Worm (Caenorhabditis elegans) whole organism, young adult: ENCODE data around the gene D1014.2.

Experiments used
- B0035.1 ChIP-seq: sonication (generic microtip); optimal IDR thresholded peaks from 2 replicates; lab custom pipeline; 2016; ENCODE audit warnings: missing genetic modification characterization, mild to moderate bottlenecking, missing compliant biosample characterization, missing genotype, missing genetic modification reagents
- F10E7.11 ChIP-seq: sonication (generic microtip); optimal IDR thresholded peaks from 2 replicates; lab custom pipeline; 2017; ENCODE audit warnings: mild to moderate bottlenecking, missing genetic modification characterization, moderate library complexity, missing compliant biosample characterization
- F33H1.4 ChIP-seq: fragments of 200-800 bp; sonication (Bioruptor generic); IDR thresholded peaks from 2 replicates; pipeline ENCODE4 v1.3.6; 2022; ENCODE audit warnings: missing genetic modification reagents, missing genetic modification characterization, missing compliant biosample characterization
- F55B11.4 ChIP-seq: sonication (generic microtip); optimal IDR thresholded peaks from 2 replicates; lab custom pipeline; 2016; ENCODE audit warnings: missing compliant biosample characterization, missing genetic modification characterization, borderline replicate concordance; ENCODE audit not compliant: insufficient read depth
- K12H6.12 ChIP-seq: fragments of 200-800 bp; sonication (Bioruptor generic); optimal IDR thresholded peaks from 2 replicates; lab custom pipeline; 2018; ENCODE audit warnings: mild to moderate bottlenecking, missing genetic modification characterization, missing compliant biosample characterization
- aptf-2 ChIP-seq: fragments of 200-800 bp; sonication (Bioruptor generic); conservative IDR thresholded peaks from 2 replicates; pipeline ENCODE4 v1.3.6; 2022; ENCODE audit warnings: missing genetic modification reagents, missing genetic modification characterization, missing compliant biosample characterization
- aptf-3 ChIP-seq: fragments of 200-800 bp; sonication (Bioruptor generic); IDR thresholded peaks from 2 replicates; pipeline ENCODE4 v1.3.6; 2022; ENCODE audit warnings: missing genetic modification characterization, missing compliant biosample characterization
- attf-3 ChIP-seq: fragments of 200-800 bp; sonication (Bioruptor generic); conservative IDR thresholded peaks from 2 replicates; pipeline ENCODE4 v1.3.6; 2022; ENCODE audit warnings: missing genetic modification reagents, missing genetic modification characterization, missing compliant biosample characterization
- attf-5 ChIP-seq: fragments of 200-800 bp; sonication (Bioruptor generic); optimal IDR thresholded peaks from 2 replicates; lab custom pipeline; 2018; ENCODE audit warnings: mild to moderate bottlenecking, missing genetic modification characterization, missing compliant biosample characterization
- attf-6 ChIP-seq: fragments of 200-800 bp; sonication (Bioruptor generic); IDR thresholded peaks from 2 replicates; pipeline ENCODE4 v1.3.6; 2022; ENCODE audit warnings: missing genetic modification reagents, missing genetic modification characterization, missing compliant biosample characterization
- cebp-1 ChIP-seq, 2 experiments: fragments of 200-800 bp in 1 of 2; sonication (Bioruptor generic) in 1 of 2; sonication (generic microtip) in 1 of 2; IDR thresholded peaks in 1 of 2; optimal IDR thresholded peaks in 1 of 2; 2 replicates each; pipeline versions ENCODE4 v1.3.6 to Lab custom; 2017 to 2022; ENCODE audit warnings: missing compliant biosample characterization in 2 of 2, missing genetic modification characterization in 2 of 2, mild to moderate bottlenecking in 1 of 2, missing genetic modification reagents in 1 of 2, moderate library complexity in 1 of 2
- ceh-91 ChIP-seq: fragments of 200-800 bp; sonication (Bioruptor generic); IDR thresholded peaks from 2 replicates; pipeline ENCODE4 v1.3.6; 2022; ENCODE audit warnings: missing genetic modification reagents, missing genetic modification characterization, missing compliant biosample characterization
- efl-1 ChIP-seq: fragments of 150-350 bp; optimal IDR thresholded peaks from 2 replicates; lab custom pipeline; 2014; ENCODE audit warnings: missing biosample characterization, missing genetic modification reagents, missing genetic modification characterization
- ekl-4 ChIP-seq: fragments of 200-800 bp; sonication (Bioruptor generic); IDR thresholded peaks from 2 replicates; pipeline ENCODE4 v1.3.6; 2022; ENCODE audit warnings: missing genetic modification reagents, missing genetic modification characterization, missing compliant biosample characterization
- him-1 ChIP-seq: sonication (generic microtip); optimal IDR thresholded peaks from 2 replicates; lab custom pipeline; 2016; ENCODE audit warnings: missing genotype, missing genetic modification reagents, missing genetic modification characterization, missing compliant biosample characterization
- hsf-1 ChIP-seq: fragments of 200-800 bp; sonication (Bioruptor generic); IDR thresholded peaks from 2 replicates; pipeline ENCODE4 v1.3.6; 2022; ENCODE audit warnings: missing genetic modification reagents, missing genetic modification characterization, missing compliant biosample characterization
- let-526 ChIP-seq: fragments of 200-800 bp; sonication (Bioruptor generic); IDR thresholded peaks from 2 replicates; pipeline ENCODE4 v1.3.6; 2022; ENCODE audit warnings: missing genetic modification reagents, missing genetic modification characterization, missing compliant biosample characterization
- lin-26 ChIP-seq: fragments of 200-800 bp; sonication (Bioruptor generic); IDR thresholded peaks from 2 replicates; pipeline ENCODE4 v1.3.6; 2022; ENCODE audit warnings: missing genetic modification reagents, missing genetic modification characterization, missing compliant biosample characterization
- lin-40 ChIP-seq: sonication (generic microtip); optimal IDR thresholded peaks from 2 replicates; lab custom pipeline; 2016; ENCODE audit warnings: missing genetic modification characterization, mild to moderate bottlenecking, missing compliant biosample characterization, missing genotype, missing genetic modification reagents
- lsy-27 ChIP-seq: sonication (generic microtip); optimal IDR thresholded peaks from 2 replicates; lab custom pipeline; 2017; ENCODE audit warnings: missing genetic modification characterization, mild to moderate bottlenecking, missing compliant biosample characterization, antibody characterized with exemption, missing genotype, borderline replicate concordance; ENCODE audit not compliant: insufficient read depth
- madf-10 ChIP-seq: sonication (generic microtip); optimal IDR thresholded peaks from 2 replicates; lab custom pipeline; 2016; ENCODE audit warnings: mild to moderate bottlenecking, missing genetic modification characterization, missing compliant biosample characterization
- madf-6 ChIP-seq: fragments of 200-800 bp; sonication (Bioruptor generic); IDR thresholded peaks from 2 replicates; pipeline ENCODE4 v1.3.6; 2022; ENCODE audit warnings: missing genetic modification reagents, missing genetic modification characterization, missing compliant biosample characterization
- madf-8 ChIP-seq: fragments of 200-800 bp; sonication (Bioruptor generic); conservative IDR thresholded peaks from 2 replicates; pipeline ENCODE4 v1.3.6; 2022; ENCODE audit warnings: missing genetic modification reagents, missing genetic modification characterization, missing compliant biosample characterization
- mcd-1 ChIP-seq: fragments of 200-800 bp; sonication (Bioruptor generic); IDR thresholded peaks from 2 replicates; pipeline ENCODE4 v1.3.6; 2022; ENCODE audit warnings: missing genetic modification reagents, missing genetic modification characterization, missing compliant biosample characterization
- nfyb-1 ChIP-seq: fragments of 200-800 bp; sonication (Bioruptor generic); IDR thresholded peaks from 2 replicates; pipeline ENCODE4 v1.3.6; 2022; ENCODE audit warnings: missing genetic modification reagents, missing genetic modification characterization, missing compliant biosample characterization
- nhr-120 ChIP-seq: fragments of 200-800 bp; sonication (Bioruptor generic); IDR thresholded peaks from 2 replicates; pipeline ENCODE4 v1.3.6; 2022; ENCODE audit warnings: missing genetic modification characterization, missing compliant biosample characterization
- nhr-80 ChIP-seq: sonication (generic microtip); optimal IDR thresholded peaks from 2 replicates; lab custom pipeline; 2016; ENCODE audit warnings: missing genetic modification characterization, missing compliant biosample characterization
- rec-8 ChIP-seq, 2 experiments: sonication (generic microtip); optimal IDR thresholded peaks; 2 replicates each; lab custom pipeline; 2016; ENCODE audit warnings: mild to moderate bottlenecking in 2 of 2, missing genetic modification characterization in 2 of 2, missing genetic modification reagents in 2 of 2, missing genotype in 2 of 2, missing biosample characterization in 1 of 2, missing compliant biosample characterization in 1 of 2, moderate library complexity in 1 of 2
- rpc-1 ChIP-seq, 2 experiments: fragments of 150-350 bp in 1 of 2; sonication (generic microtip) in 1 of 2; optimal IDR thresholded peaks; 2 replicates each; lab custom pipeline; 2014 to 2018; ENCODE audit warnings: missing biosample characterization in 1 of 2, missing genetic modification characterization in 1 of 2, missing genetic modification reagents in 1 of 2, missing genotype in 1 of 2
- sea-2 ChIP-seq: fragments of 200-800 bp; sonication (Bioruptor generic); IDR thresholded peaks from 2 replicates; pipeline ENCODE4 v1.3.6; 2022; ENCODE audit warnings: missing genetic modification characterization, missing compliant biosample characterization
- snpc-3.4 ChIP-seq: sonication (generic microtip); optimal IDR thresholded peaks from 2 replicates; lab custom pipeline; 2017; ENCODE audit warnings: missing genetic modification characterization, mild to moderate bottlenecking, missing compliant biosample characterization, antibody characterized with exemption, moderate library complexity, missing genotype, missing genetic modification reagents
- zim-3 ChIP-seq: sonication (generic microtip); optimal IDR thresholded peaks from 2 replicates; lab custom pipeline; 2017; ENCODE audit warnings: mild to moderate bottlenecking, missing genetic modification characterization, moderate library complexity, missing compliant biosample characterization
- ztf-22 ChIP-seq: fragments of 200-800 bp; sonication (Bioruptor generic); optimal IDR thresholded peaks from 2 replicates; lab custom pipeline; 2018; ENCODE audit warnings: mild to moderate bottlenecking, missing genetic modification characterization, moderate library complexity, missing compliant biosample characterization
- ztf-25 ChIP-seq: fragments of 200-800 bp; sonication (Bioruptor generic); IDR thresholded peaks from 2 replicates; pipeline ENCODE4 v1.3.6; 2022; ENCODE audit warnings: missing genetic modification reagents, missing genetic modification characterization, missing compliant biosample characterization
- ztf-26 ChIP-seq: sonication (generic microtip); optimal IDR thresholded peaks from 2 replicates; lab custom pipeline; 2017; ENCODE audit warnings: missing genetic modification characterization, missing compliant biosample characterization
- ztf-28 ChIP-seq: fragments of 200-800 bp; sonication (Bioruptor generic); IDR thresholded peaks from 2 replicates; pipeline ENCODE4 v1.3.6; 2022; ENCODE audit warnings: missing genetic modification reagents, missing genetic modification characterization, missing compliant biosample characterization

The D1014.2 gene

ce11 chrV:8117964-8118363, 25.7 kb upstream of the D1014.2 start, which contains the start of gene D1014.7:
Gene D1014.7 (plus strand): TSS chrV:8118264.
- TF ChIP-seq lsy-27 = no peak
- TF ChIP-seq F33H1.4 = no peak
- no peak for TF ChIP-seq rec-8 (tag; optimal IDR thresholded peaks at IDR 0.05; lab: Kevin White, UChicago)
- TF ChIP-seq lin-26 = no peak
- TF ChIP-seq F10E7.11 (tag; lab: Kevin White, UChicago) = no peak
- TF ChIP-seq ceh-91 = no peak
- no peak for TF ChIP-seq madf-10
- TF ChIP-seq let-526 = no peak
- TF ChIP-seq ztf-22 (GFP tag; lab: Kevin White, UChicago) = no peak
- TF ChIP-seq nhr-120 (GFP tag; lab: Robert Waterston, UW) = no peak
- TF ChIP-seq zim-3 (tag; lab: Kevin White, UChicago) = no peak
- no peak for TF ChIP-seq lin-40 (tag; lab: Kevin White, UChicago)
- no peak for TF ChIP-seq attf-3 (GFP tag; lab: Robert Waterston, UW)
- TF ChIP-seq B0035.1 (tag; lab: Kevin White, UChicago) = no peak
- TF ChIP-seq ztf-25 = no peak
- TF ChIP-seq efl-1 (GFP tag; lab: Kevin White, UChicago) = no peak
- no peak for TF ChIP-seq ztf-28 (GFP tag; lab: Robert Waterston, UW)
- no peak for TF ChIP-seq F55B11.4 (tag; lab: Kevin White, UChicago)
- TF ChIP-seq madf-8 (GFP tag; lab: Robert Waterston, UW) = no peak
- TF ChIP-seq ekl-4 (GFP tag; lab: Robert Waterston, UW) = no peak

ce11 chrV:8120868-8121267, 22.8 kb upstream of the D1014.2 start, which contains the start of gene D1014.6:
Gene D1014.6 (plus strand): TSS chrV:8121168.
- no peak for TF ChIP-seq aptf-3
- TF ChIP-seq K12H6.12 (tag; lab: Kevin White, UChicago) = no peak
- TF ChIP-seq rec-8 (tag; optimal IDR thresholded peaks at IDR 0.05; lab: Kevin White, UChicago) = no peak
- no peak for TF ChIP-seq mcd-1
- no peak for TF ChIP-seq sea-2
- TF ChIP-seq attf-5 (GFP tag; lab: Kevin White, UChicago) = no peak
- no peak for TF ChIP-seq aptf-2 (GFP tag; lab: Robert Waterston, UW)
- TF ChIP-seq cebp-1 (GFP tag; IDR thresholded peaks at IDR 0.05; lab: Robert Waterston, UW) = no peak
- TF ChIP-seq cebp-1 (tag; optimal IDR thresholded peaks at IDR 0.05; lab: Kevin White, UChicago) = no peak
- no peak for TF ChIP-seq attf-6
- TF ChIP-seq him-1 (tag; lab: Kevin White, UChicago) = no peak
- no peak for TF ChIP-seq nfyb-1 (GFP tag; lab: Robert Waterston, UW)
- no peak for TF ChIP-seq madf-6 (GFP tag; lab: Robert Waterston, UW)
- no peak for TF ChIP-seq snpc-3.4
- TF ChIP-seq hsf-1 (GFP tag; lab: Robert Waterston, UW) = no peak
- TF ChIP-seq nhr-80 (tag; lab: Kevin White, UChicago) = no peak
- TF ChIP-seq ztf-22 (GFP tag; lab: Kevin White, UChicago) = no peak
- no peak for TF ChIP-seq ztf-26 (tag; lab: Kevin White, UChicago)

ce11 chrV:8123384-8123783, 20.3 kb upstream of the D1014.2 start, which contains the start of gene D1014.5:
Gene D1014.5 (plus strand): TSS chrV:8123684.
- TF ChIP-seq rpc-1 (optimal IDR thresholded peaks at IDR 0.05; lab: Kevin White, UChicago) = no peak
- no peak for TF ChIP-seq rpc-1 (tag; optimal IDR thresholded peaks at IDR 0.05; lab: Kevin White, UChicago)
